Worm (Caenorhabditis elegans) whole organism, midembryonic: ENCODE data around the gene col-83.
A peak's percentile ranks its signal among the peaks of the same experiment; 100 is the strongest.

Source experiments
- T22C8.4 ChIP-seq: fragments of 200-800 bp; sonication (Bioruptor generic); IDR thresholded peaks from 2 replicates; pipeline ENCODE4 v1.3.6; 2022; ENCODE audit warnings: missing genetic modification characterization, missing compliant biosample characterization
- cog-1 ChIP-seq: sonication (generic microtip); optimal IDR thresholded peaks from 2 replicates; lab custom pipeline; 2016; ENCODE audit warnings: missing genetic modification characterization, missing compliant biosample characterization
- flt-1 ChIP-seq: fragments of 200-800 bp; sonication (Bioruptor generic); IDR thresholded peaks from 2 replicates; pipeline ENCODE4 v1.3.6; 2022; ENCODE audit warnings: missing genetic modification characterization, missing compliant biosample characterization
- klf-2 ChIP-seq: fragments of 200-800 bp; sonication (Bioruptor generic); conservative IDR thresholded peaks from 2 replicates; pipeline ENCODE4 v1.3.6; 2022; ENCODE audit warnings: missing genetic modification reagents, missing genetic modification characterization, missing compliant biosample characterization
- med-1 ChIP-seq: sonication (generic microtip); optimal IDR thresholded peaks from 2 replicates; lab custom pipeline; 2017; ENCODE audit warnings: missing genetic modification characterization, mild to moderate bottlenecking, missing compliant biosample characterization, antibody characterized with exemption, missing genetic modification reagents; ENCODE audit not compliant: insufficient read depth
- ref-1 ChIP-seq: fragments of 200-800 bp; sonication (Bioruptor generic); conservative IDR thresholded peaks from 2 replicates; pipeline ENCODE4 v1.3.6; 2022; ENCODE audit warnings: missing genetic modification reagents, missing genetic modification characterization, missing compliant biosample characterization
- tab-1 ChIP-seq: fragments of 200-800 bp; sonication (Bioruptor generic); IDR thresholded peaks from 2 replicates; pipeline ENCODE4 v1.3.6; 2022; ENCODE audit warnings: missing genetic modification characterization, missing compliant biosample characterization
- ztf-23 ChIP-seq: fragments of 200-800 bp; sonication (Bioruptor generic); IDR thresholded peaks from 2 replicates; pipeline ENCODE4 v1.3.6; 2022; ENCODE audit warnings: missing genetic modification reagents, missing genetic modification characterization, missing compliant biosample characterization
- ztf-29 ChIP-seq: fragments of 200-800 bp; sonication (Bioruptor generic); IDR thresholded peaks from 2 replicates; pipeline ENCODE4 v1.3.6; 2022; ENCODE audit warnings: missing genetic modification reagents, missing genetic modification characterization, missing compliant biosample characterization

Gene col-83

DNA sequence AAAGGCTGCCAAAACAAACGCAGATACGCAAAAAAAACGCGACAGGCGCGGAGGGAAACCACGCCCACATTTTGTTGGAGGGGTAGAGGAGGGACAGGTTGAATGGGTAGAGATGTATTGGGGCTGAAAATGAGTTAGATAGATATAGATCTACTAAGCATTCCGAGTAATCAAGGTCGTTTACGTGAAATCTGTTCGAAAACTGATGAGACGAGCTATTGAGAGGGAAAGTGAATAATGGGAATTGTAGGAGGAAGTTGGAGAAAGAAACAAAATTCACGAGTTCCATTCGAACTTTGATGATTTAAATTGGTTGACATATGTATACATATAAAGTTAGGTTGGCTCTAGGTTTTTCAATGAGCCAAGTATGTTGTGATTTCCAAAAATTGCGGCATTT is 28.9 kb downstream of the col-83 start:
- TF ChIP-seq med-1 (GFP tag; lab: Kevin White, UChicago) (no peak), tab-1 (GFP tag; lab: Robert Waterston, UW) (no peak), ztf-23 (GFP tag; lab: Robert Waterston, UW) (no peak), T22C8.4 (GFP tag; lab: Robert Waterston, UW) (no peak), ref-1 (GFP tag; lab: Robert Waterston, UW) (no peak), flt-1 (GFP tag; lab: Robert Waterston, UW) (no peak), klf-2 (GFP tag; lab: Robert Waterston, UW) (no peak)

DNA sequence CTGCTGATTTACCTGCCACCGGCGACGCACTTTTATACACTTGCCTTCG is 29.1 kb downstream of the col-83 start, which contains the start of gene ram-2:
TSS of gene ram-2 (minus strand) at position 47 of the 49 bp plus-strand sequence.
- no peak for TF ChIP-seq ztf-29 (GFP tag; lab: Robert Waterston, UW)
- no peak for TF ChIP-seq klf-2 (GFP tag; lab: Robert Waterston, UW)
- TF ChIP-seq flt-1 (GFP tag; lab: Robert Waterston, UW), result no peak
- no peak for TF ChIP-seq med-1 (GFP tag; lab: Kevin White, UChicago)
- no peak for TF ChIP-seq tab-1 (GFP tag; lab: Robert Waterston, UW)
- TF ChIP-seq ztf-23 (GFP tag; lab: Robert Waterston, UW), result no peak
- TF ChIP-seq T22C8.4 (GFP tag; lab: Robert Waterston, UW), result no peak
- no peak for TF ChIP-seq cog-1 (tag; lab: Kevin White, UChicago)
- no peak for TF ChIP-seq ref-1 (GFP tag; lab: Robert Waterston, UW)

DNA sequence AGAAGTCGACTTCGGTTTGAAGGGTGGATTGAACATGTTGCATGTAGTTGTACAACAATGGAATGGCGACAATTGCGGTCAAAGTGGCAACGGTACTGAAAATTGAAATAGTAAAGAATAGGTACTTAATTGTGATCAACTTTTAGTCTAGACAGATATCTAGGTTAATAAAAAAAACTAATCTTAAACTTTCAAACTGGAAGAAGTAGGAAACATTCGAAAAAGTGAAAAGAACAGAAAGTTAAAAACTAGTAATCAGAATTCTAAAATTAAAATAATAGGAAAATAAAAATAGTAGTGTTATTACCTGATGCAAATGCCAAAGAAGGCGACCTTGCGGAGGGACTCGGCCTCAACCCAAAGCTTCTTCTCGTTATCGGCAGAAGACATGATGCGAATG is 29.3 kb downstream of the col-83 start:
- TF ChIP-seq T22C8.4 (GFP tag; lab: Robert Waterston, UW), result no peak
- TF ChIP-seq ztf-29 (GFP tag; lab: Robert Waterston, UW), result no peak
- no peak for TF ChIP-seq ref-1 (GFP tag; lab: Robert Waterston, UW)
- TF ChIP-seq tab-1 (GFP tag; lab: Robert Waterston, UW), result no peak
- TF ChIP-seq ztf-23 (GFP tag; lab: Robert Waterston, UW), result no peak
- no peak for TF ChIP-seq med-1 (GFP tag; lab: Kevin White, UChicago)
- TF ChIP-seq flt-1 (GFP tag; lab: Robert Waterston, UW), result no peak
- no peak for TF ChIP-seq cog-1 (tag; lab: Kevin White, UChicago)
- no peak for TF ChIP-seq klf-2 (GFP tag; lab: Robert Waterston, UW)

DNA sequence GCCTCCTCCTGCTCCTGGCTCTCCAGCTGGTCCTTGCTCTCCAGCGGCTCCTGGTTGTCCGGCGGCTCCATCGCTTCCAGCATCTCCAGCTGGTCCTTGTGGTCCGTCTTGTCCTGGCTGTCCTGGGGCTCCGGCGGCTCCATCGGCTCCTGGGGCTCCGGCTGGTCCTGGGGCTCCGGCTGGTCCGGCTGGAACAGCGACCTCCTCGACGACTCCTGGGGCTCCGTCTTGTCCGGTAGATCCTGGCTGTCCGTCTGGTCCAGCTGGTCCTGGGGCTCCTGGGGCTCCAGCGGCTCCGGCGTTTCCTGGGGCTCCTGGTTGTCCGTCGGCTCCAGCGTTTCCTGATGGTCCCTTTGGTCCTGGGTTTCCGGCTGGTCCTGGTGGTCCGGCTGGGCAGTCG is 30.0 kb downstream of the col-83 start:
- no peak for TF ChIP-seq flt-1 (GFP tag; lab: Robert Waterston, UW)
- no peak for TF ChIP-seq T22C8.4 (GFP tag; lab: Robert Waterston, UW)
- TF ChIP-seq cog-1 (tag; lab: Kevin White, UChicago), result no peak
- no peak for TF ChIP-seq ref-1 (GFP tag; lab: Robert Waterston, UW)
- TF ChIP-seq ztf-29 (GFP tag; lab: Robert Waterston, UW), result no peak
- TF ChIP-seq ztf-23 (GFP tag; lab: Robert Waterston, UW), result no peak
- TF ChIP-seq med-1 (GFP tag; lab: Kevin White, UChicago), result no peak
- TF ChIP-seq tab-1 (GFP tag; lab: Robert Waterston, UW), result no peak
- no peak for TF ChIP-seq klf-2 (GFP tag; lab: Robert Waterston, UW)

DNA sequence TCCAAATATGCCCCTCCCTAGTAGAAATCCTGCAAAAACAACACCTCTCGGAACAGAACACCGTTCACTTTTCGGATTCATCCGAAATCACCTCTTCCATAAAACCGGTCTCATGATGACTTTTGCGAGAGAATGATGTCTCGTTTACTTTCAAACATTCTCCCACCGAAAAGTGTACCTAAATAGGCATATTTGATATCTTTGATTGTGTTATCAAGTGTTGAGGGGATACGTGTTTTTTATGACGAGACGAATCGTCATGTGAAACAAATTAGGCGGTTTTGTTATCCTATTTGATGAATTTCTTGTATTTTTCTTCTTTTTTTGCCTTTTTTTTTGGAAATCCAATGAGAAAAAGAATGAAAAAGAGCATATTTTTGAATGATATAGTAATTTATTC is 30.6 kb downstream of the col-83 start:
- TF ChIP-seq T22C8.4 (GFP tag; lab: Robert Waterston, UW), result no peak

DNA sequence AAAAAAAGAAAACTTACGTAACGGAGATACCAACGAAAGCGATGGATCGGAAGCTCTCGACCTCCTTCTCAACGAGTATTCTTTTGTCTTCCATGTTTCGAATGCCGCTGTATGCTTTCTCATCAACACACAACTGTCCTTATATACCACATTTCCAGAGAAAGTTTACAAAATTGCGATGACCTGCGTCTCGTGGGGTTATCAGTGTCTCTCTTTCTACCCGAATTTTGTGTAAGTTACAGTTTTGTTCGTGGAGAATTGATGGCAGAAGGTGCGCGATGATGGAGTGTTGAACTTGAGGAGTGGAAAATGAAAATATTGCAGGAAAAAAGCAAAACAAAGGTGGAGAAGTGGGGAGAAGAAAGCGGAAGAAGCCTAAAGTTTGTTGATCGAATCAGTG is 32.1 kb downstream of the col-83 start, which contains the start of gene col-81:
TSS of gene col-81 (minus strand) at position 101 of the 400 bp plus-strand sequence.
- no peak for TF ChIP-seq tab-1 (GFP tag; lab: Robert Waterston, UW)
- no peak for TF ChIP-seq cog-1 (tag; lab: Kevin White, UChicago)
- TF ChIP-seq ref-1 (GFP tag; lab: Robert Waterston, UW), result no peak
- TF ChIP-seq ztf-23 (GFP tag; lab: Robert Waterston, UW), result no peak
- TF ChIP-seq klf-2 (GFP tag; lab: Robert Waterston, UW), result no peak
- no peak for TF ChIP-seq flt-1 (GFP tag; lab: Robert Waterston, UW)
- TF ChIP-seq ztf-29 (GFP tag; lab: Robert Waterston, UW), result no peak
- no peak for TF ChIP-seq T22C8.4 (GFP tag; lab: Robert Waterston, UW)

DNA sequence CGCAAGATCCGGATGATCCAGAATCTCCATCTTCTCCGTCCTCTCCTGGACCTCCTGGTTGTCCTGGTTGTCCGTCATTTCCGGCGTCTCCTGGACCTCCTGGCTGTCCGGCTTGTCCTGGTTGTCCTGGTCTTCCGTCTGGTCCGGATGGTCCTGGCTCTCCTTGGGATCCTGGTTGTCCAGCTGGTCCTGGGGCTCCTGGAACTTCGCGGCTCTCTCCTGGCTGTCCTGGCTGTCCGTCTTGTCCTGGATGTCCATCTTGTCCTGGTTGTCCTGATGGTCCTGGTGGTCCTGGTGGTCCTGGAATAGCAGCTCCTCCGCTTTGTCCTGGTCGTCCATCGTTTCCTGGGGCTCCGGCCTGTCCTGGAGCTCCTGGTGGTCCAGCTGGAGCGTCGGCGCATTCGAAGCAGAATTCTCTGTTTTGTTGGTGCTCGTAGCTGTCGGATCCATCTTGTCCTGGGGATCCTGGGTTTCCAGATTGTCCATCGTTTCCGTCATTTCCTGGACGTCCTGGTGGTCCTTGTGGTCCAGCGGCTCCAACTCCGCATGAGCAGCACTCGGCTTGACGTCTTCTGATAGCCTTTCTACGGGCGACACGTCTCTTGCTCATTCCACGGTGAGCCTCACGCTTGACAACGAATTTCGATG is 33.1 kb downstream of the col-83 start:
- TF ChIP-seq ref-1 (GFP tag; lab: Robert Waterston, UW), result no peak
- no peak for TF ChIP-seq ztf-29 (GFP tag; lab: Robert Waterston, UW)
- no peak for TF ChIP-seq klf-2 (GFP tag; lab: Robert Waterston, UW)
- TF ChIP-seq T22C8.4 (GFP tag; lab: Robert Waterston, UW), result no peak
- no peak for TF ChIP-seq cog-1 (tag; lab: Kevin White, UChicago)
- no peak for TF ChIP-seq med-1 (GFP tag; lab: Kevin White, UChicago)
- peak; percentile 66; the same call in 1 of the 2 replicates for TF ChIP-seq ztf-23 (GFP tag; lab: Robert Waterston, UW)
- TF ChIP-seq tab-1 (GFP tag; lab: Robert Waterston, UW), result 0 out of 2 replicates have a peak, but pooled peaks have one; percentile 35
- TF ChIP-seq flt-1 (GFP tag; lab: Robert Waterston, UW), result 0 out of 2 replicates have a peak, but pooled peaks have one; percentile 5

DNA sequence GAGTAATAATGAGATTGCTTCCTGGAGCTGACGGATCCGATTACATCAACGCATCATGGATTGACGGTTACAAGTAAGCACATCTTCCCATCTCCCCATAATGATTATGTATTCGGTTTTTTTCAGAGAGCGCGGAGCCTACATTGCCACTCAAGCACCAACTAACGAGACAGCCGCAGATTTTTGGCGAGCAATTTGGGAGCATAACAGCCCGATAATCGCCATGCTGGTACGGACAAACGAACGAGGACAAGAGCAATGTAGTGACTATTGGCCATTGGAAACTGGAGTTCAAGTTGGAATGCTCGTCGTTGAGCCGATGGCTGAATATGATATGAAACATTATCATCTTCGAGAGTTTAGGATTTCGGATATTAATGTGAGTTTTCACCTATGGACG is 34.9 kb downstream of the col-83 start:
- no peak for TF ChIP-seq klf-2 (GFP tag; lab: Robert Waterston, UW)
- no peak for TF ChIP-seq tab-1 (GFP tag; lab: Robert Waterston, UW)
- TF ChIP-seq ztf-29 (GFP tag; lab: Robert Waterston, UW), result no peak
- TF ChIP-seq ref-1 (GFP tag; lab: Robert Waterston, UW), result no peak
- TF ChIP-seq med-1 (GFP tag; lab: Kevin White, UChicago), result no peak
- no peak for TF ChIP-seq ztf-23 (GFP tag; lab: Robert Waterston, UW)
- TF ChIP-seq T22C8.4 (GFP tag; lab: Robert Waterston, UW), result no peak
- no peak for TF ChIP-seq cog-1 (tag; lab: Kevin White, UChicago)
- no peak for TF ChIP-seq flt-1 (GFP tag; lab: Robert Waterston, UW)

DNA sequence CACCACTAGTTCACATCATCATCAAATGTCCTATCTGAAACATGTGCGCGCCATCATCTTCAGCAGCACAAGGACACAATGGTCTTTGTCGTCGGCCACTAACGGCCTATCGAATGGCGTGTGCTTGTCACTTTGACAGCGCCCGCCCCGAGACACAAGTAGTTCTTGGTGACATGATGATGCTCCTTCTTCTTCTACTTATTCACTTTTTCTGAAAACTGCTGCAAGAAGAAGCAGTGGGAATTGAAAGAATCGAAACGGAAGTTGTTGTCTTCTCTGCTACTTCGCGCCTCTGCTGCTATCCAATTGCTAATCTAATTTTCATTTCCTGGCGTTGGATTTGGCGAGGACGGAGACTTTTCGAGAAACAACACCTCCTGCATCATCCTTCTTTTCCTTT is 41.4 kb downstream of the col-83 start:
- no peak for TF ChIP-seq cog-1 (tag; lab: Kevin White, UChicago)
- no peak for TF ChIP-seq T22C8.4 (GFP tag; lab: Robert Waterston, UW)
- no peak for TF ChIP-seq ztf-23 (GFP tag; lab: Robert Waterston, UW)
- TF ChIP-seq ztf-29 (GFP tag; lab: Robert Waterston, UW), result no peak
- TF ChIP-seq tab-1 (GFP tag; lab: Robert Waterston, UW), result no peak
- no peak for TF ChIP-seq med-1 (GFP tag; lab: Kevin White, UChicago)
- no peak for TF ChIP-seq ref-1 (GFP tag; lab: Robert Waterston, UW)
- TF ChIP-seq flt-1 (GFP tag; lab: Robert Waterston, UW), result no peak
- no peak for TF ChIP-seq klf-2 (GFP tag; lab: Robert Waterston, UW)
